Worm (Caenorhabditis elegans) whole organism, early embryonic: ENCODE results near the gene evl-14.
A peak's percentile ranks its signal among the peaks of the same experiment; 100 is the strongest.

Experiments
- B0310.2 ChIP-seq: sonication (generic microtip); optimal IDR thresholded peaks from 2 replicates; lab custom pipeline; 2016; ENCODE audit warnings: mild to moderate bottlenecking, missing genetic modification characterization, missing compliant biosample characterization
- F13C5.2 ChIP-seq: sonication (generic microtip); optimal IDR thresholded peaks from 2 replicates; lab custom pipeline; 2017; ENCODE audit warnings: mild to moderate bottlenecking, missing genetic modification characterization, inconsistent platforms, missing compliant biosample characterization
- aly-1 ChIP-seq: sonication (generic microtip); optimal IDR thresholded peaks from 2 replicates; lab custom pipeline; 2016; ENCODE audit warnings: missing genetic modification characterization, missing compliant biosample characterization
- ama-1 ChIP-seq: fragments of 150-350 bp; optimal IDR thresholded peaks from 2 replicates; lab custom pipeline; 2014
- ceh-13 ChIP-seq: fragments of 200-800 bp; sonication (Bioruptor generic); optimal IDR thresholded peaks from 2 replicates; lab custom pipeline; 2018; ENCODE audit warnings: mild to moderate bottlenecking, missing genetic modification characterization, missing compliant biosample characterization
- ceh-36 ChIP-seq: sonication (generic microtip); optimal IDR thresholded peaks from 2 replicates; lab custom pipeline; 2016; ENCODE audit warnings: missing genetic modification characterization, inconsistent platforms, missing compliant biosample characterization
- ets-7 ChIP-seq: sonication (generic microtip); optimal IDR thresholded peaks from 2 replicates; lab custom pipeline; 2016; ENCODE audit warnings: missing genotype, missing genetic modification characterization, missing compliant biosample characterization
- flt-1 ChIP-seq: fragments of 200-800 bp; sonication (Bioruptor generic); IDR thresholded peaks from 2 replicates; pipeline ENCODE4 v1.3.6; 2022; ENCODE audit warnings: missing genetic modification characterization, missing compliant biosample characterization
- hmbx-1 ChIP-seq: sonication (generic microtip); optimal IDR thresholded peaks from 2 replicates; lab custom pipeline; 2016; ENCODE audit warnings: mild to moderate bottlenecking, missing genetic modification characterization, missing compliant biosample characterization
- hmg-4 ChIP-seq: fragments of 200-800 bp; sonication (Bioruptor generic); optimal IDR thresholded peaks from 2 replicates; lab custom pipeline; 2018; ENCODE audit warnings: mild to moderate bottlenecking, missing genetic modification characterization, missing compliant biosample characterization
- hnd-1 ChIP-seq: sonication (generic microtip); optimal IDR thresholded peaks from 2 replicates; lab custom pipeline; 2016; ENCODE audit warnings: missing genetic modification characterization, missing compliant biosample characterization
- pes-1 ChIP-seq: fragments of 200-800 bp; sonication (Bioruptor generic); IDR thresholded peaks from 2 replicates; pipeline ENCODE4 v1.3.6; 2022; ENCODE audit warnings: missing genetic modification reagents, missing genetic modification characterization, missing compliant biosample characterization
- scrt-1 ChIP-seq: fragments of 200-800 bp; sonication (Bioruptor generic); IDR thresholded peaks from 2 replicates; pipeline ENCODE4 v1.3.6; 2022; ENCODE audit warnings: missing genetic modification characterization, missing compliant biosample characterization
- sea-1 ChIP-seq: fragments of 200-800 bp; sonication (Bioruptor generic); conservative IDR thresholded peaks from 2 replicates; pipeline ENCODE4 v1.3.6; 2022; ENCODE audit warnings: missing genetic modification characterization, missing compliant biosample characterization
- tbx-11 ChIP-seq: fragments of 200-800 bp; sonication (Bioruptor generic); IDR thresholded peaks from 2 replicates; pipeline ENCODE4 v1.3.6; 2022; ENCODE audit warnings: missing genetic modification characterization, missing compliant biosample characterization
- tbx-37 ChIP-seq: fragments of 200-800 bp; sonication (Bioruptor generic); conservative IDR thresholded peaks from 2 replicates; pipeline ENCODE4 v1.3.6; 2022; ENCODE audit warnings: missing genetic modification reagents, missing genetic modification characterization, missing compliant biosample characterization
- tra-4 ChIP-seq: sonication (generic microtip); optimal IDR thresholded peaks from 2 replicates; lab custom pipeline; 2017; ENCODE audit warnings: missing genetic modification characterization, missing compliant biosample characterization

The evl-14 gene

ce11 chrIII:4313061-4313962 is at the start of gene evl-14, which contains the start of gene dcn-1:
Gene evl-14 (minus strand): TSS chrIII:4313128.
Gene dcn-1 (plus strand): TSS chrIII:4313912.
- TF ChIP-seq B0310.2 (tag; lab: Kevin White, UChicago) (no peak), scrt-1 (no peak)

- TF ChIP-seq tbx-11 (GFP tag; lab: Robert Waterston, UW) (no peak), flt-1 (0 out of 2 replicates have a peak, but pooled peaks have one; percentile 22), hnd-1 (tag; lab: Kevin White, UChicago) (no peak), hmbx-1 (tag; lab: Kevin White, UChicago) (no peak), hmg-4 (no peak), F13C5.2 (tag; lab: Kevin White, UChicago) (peak; percentile 4), B0310.2 (tag; lab: Kevin White, UChicago) (no peak), sea-1 (GFP tag; lab: Robert Waterston, UW) (no peak), tbx-37 (GFP tag; lab: Robert Waterston, UW) (no peak), ets-7 (tag; lab: Kevin White, UChicago) (no peak), ceh-36 (tag; lab: Kevin White, UChicago) (no peak), ama-1 (lab: Kevin White, UChicago) (no peak), tra-4 (tag; lab: Kevin White, UChicago) (no peak), scrt-1 (no peak), pes-1 (no peak; the same call in 1 of the 2 replicates), ceh-13 (GFP tag; lab: Kevin White, UChicago) (peak; percentile 13), aly-1 (peak; percentile 1)
Measured at ce11 chrIII:4362332-4362731, 49.4 kb upstream of the evl-14 start.

ce11 chrIII:4359900-4360299 is 47.0 kb upstream of the evl-14 start:
- TF ChIP-seq pes-1 (no peak), F13C5.2 (tag; lab: Kevin White, UChicago) (no peak), ets-7 (tag; lab: Kevin White, UChicago) (no peak), ceh-36 (tag; lab: Kevin White, UChicago) (no peak), ama-1 (lab: Kevin White, UChicago) (no peak), hmg-4 (no peak), ceh-13 (GFP tag; lab: Kevin White, UChicago) (no peak), tra-4 (tag; lab: Kevin White, UChicago) (no peak), aly-1 (no peak), sea-1 (GFP tag; lab: Robert Waterston, UW) (no peak), hnd-1 (tag; lab: Kevin White, UChicago) (no peak), tbx-37 (GFP tag; lab: Robert Waterston, UW) (no peak), scrt-1 (no peak), hmbx-1 (tag; lab: Kevin White, UChicago) (no peak), B0310.2 (tag; lab: Kevin White, UChicago) (no peak), tbx-11 (GFP tag; lab: Robert Waterston, UW) (no peak), flt-1 (no peak)

- TF ChIP-seq ama-1 (lab: Kevin White, UChicago) = no peak
- no peak for TF ChIP-seq sea-1 (GFP tag; lab: Robert Waterston, UW)
- no peak for TF ChIP-seq pes-1
- no peak for TF ChIP-seq flt-1
- TF ChIP-seq ceh-13 (GFP tag; lab: Kevin White, UChicago) = no peak
- TF ChIP-seq ceh-36 (tag; lab: Kevin White, UChicago) = no peak
Measured at ce11 chrIII:4359208-4359607, 46.3 kb upstream of the evl-14 start.

- TF ChIP-seq F13C5.2 (tag; lab: Kevin White, UChicago) (no peak), flt-1 (no peak), sea-1 (GFP tag; lab: Robert Waterston, UW) (no peak), B0310.2 (tag; lab: Kevin White, UChicago) (no peak), hmbx-1 (tag; lab: Kevin White, UChicago) (no peak), hnd-1 (tag; lab: Kevin White, UChicago) (no peak), tbx-11 (GFP tag; lab: Robert Waterston, UW) (no peak), ets-7 (tag; lab: Kevin White, UChicago) (no peak), scrt-1 (no peak), tra-4 (tag; lab: Kevin White, UChicago) (no peak), tbx-37 (GFP tag; lab: Robert Waterston, UW) (no peak), aly-1 (no peak), ceh-36 (tag; lab: Kevin White, UChicago) (no peak), pes-1 (no peak), ama-1 (lab: Kevin White, UChicago) (no peak), hmg-4 (no peak), ceh-13 (GFP tag; lab: Kevin White, UChicago) (no peak)
Measured at ce11 chrIII:4358345-4358744, 45.4 kb upstream of the evl-14 start.

ce11 chrIII:4357438-4357837 is 44.5 kb upstream of the evl-14 start:
- no peak for TF ChIP-seq ets-7 (tag; lab: Kevin White, UChicago)
- no peak for TF ChIP-seq hmg-4
- TF ChIP-seq flt-1 = no peak
- TF ChIP-seq tbx-11 (GFP tag; lab: Robert Waterston, UW) = no peak
- no peak for TF ChIP-seq ceh-36 (tag; lab: Kevin White, UChicago)

ce11 chrIII:4356384-4356783 is 43.5 kb upstream of the evl-14 start, which contains the start of gene mnp-1:
Gene mnp-1 (plus strand): TSS chrIII:4356594.
- TF ChIP-seq tra-4 (tag; lab: Kevin White, UChicago) = no peak
- no peak for TF ChIP-seq ceh-13 (GFP tag; lab: Kevin White, UChicago)
- TF ChIP-seq pes-1 = no peak
- no peak for TF ChIP-seq hmbx-1 (tag; lab: Kevin White, UChicago)
- no peak for TF ChIP-seq flt-1
- no peak for TF ChIP-seq hnd-1 (tag; lab: Kevin White, UChicago)
- TF ChIP-seq B0310.2 (tag; lab: Kevin White, UChicago) = no peak
- TF ChIP-seq hmg-4 = no peak
- no peak for TF ChIP-seq ets-7 (tag; lab: Kevin White, UChicago)
- no peak for TF ChIP-seq aly-1
- no peak for TF ChIP-seq F13C5.2 (tag; lab: Kevin White, UChicago)
- TF ChIP-seq tbx-37 (GFP tag; lab: Robert Waterston, UW) = no peak
- TF ChIP-seq ceh-36 (tag; lab: Kevin White, UChicago) = no peak
- no peak for TF ChIP-seq tbx-11 (GFP tag; lab: Robert Waterston, UW)
